Worm (Caenorhabditis elegans): ENCODE data around the gene ZK1320.7.
A peak's percentile ranks its signal among the peaks of the same experiment; 100 is the strongest.

The ZK1320.7 gene

ce11 chrII:9716417-9717039 is 45.1 kb downstream of the ZK1320.7 start, which contains the start of gene wee-1.3:
wee-1.3 (minus strand) TSS chrII:9716467.
- TF ChIP-seq jun-1 (tag; optimal IDR thresholded peaks at IDR 0.05), result no peak
- no peak for TF ChIP-seq ceh-28 (tag; optimal IDR thresholded peaks at IDR 0.05)
- no peak for TF ChIP-seq lin-15B (tag; optimal IDR thresholded peaks at IDR 0.05)
- TF ChIP-seq duxl-1 (tag; optimal IDR thresholded peaks at IDR 0.05; ENCODE audit: poor library complexity), result no peak
- peak; percentile 34 for TF ChIP-seq nhr-25 (tag; optimal IDR thresholded peaks at IDR 0.05; ENCODE audit: borderline replicate concordance, insufficient read depth)
- no peak for TF ChIP-seq ctbp-1 (GFP tag; IDR thresholded peaks at IDR 0.05)
- peak; percentile 86 for TF ChIP-seq nhr-11 (tag; optimal IDR thresholded peaks at IDR 0.05)
- no peak for TF ChIP-seq dmd-8 (GFP tag; IDR thresholded peaks at IDR 0.05)
- TF ChIP-seq daf-12 (tag; optimal IDR thresholded peaks at IDR 0.05), result no peak
- TF ChIP-seq Y48G9A.11 (GFP tag; IDR thresholded peaks at IDR 0.05), result peak; percentile 22; the same call in 1 of the 2 replicates
- TF ChIP-seq aha-1 (tag), result peak; percentile 92
- TF ChIP-seq unc-39 (tag; optimal IDR thresholded peaks at IDR 0.05), result no peak
- no peak for TF ChIP-seq lir-3 (tag; optimal IDR thresholded peaks at IDR 0.05)
- peak; percentile 10 for TF ChIP-seq nhr-48 (tag; optimal IDR thresholded peaks at IDR 0.05)
- no peak for TF ChIP-seq ceh-44 (GFP tag; IDR thresholded peaks at IDR 0.05)
- TF ChIP-seq snpc-1.2 (GFP tag; IDR thresholded peaks at IDR 0.05), result no peak
- no peak for TF ChIP-seq cey-2 (tag; optimal IDR thresholded peaks at IDR 0.05; ENCODE audit: borderline replicate concordance, insufficient read depth)
- TF ChIP-seq dmd-6 (GFP tag; IDR thresholded peaks at IDR 0.05), result peak; percentile 53
- TF ChIP-seq hmg-1.1 (GFP tag; IDR thresholded peaks at IDR 0.05), result peak; percentile 69
- TF ChIP-seq D1046.2 (GFP tag; IDR thresholded peaks at IDR 0.05), result no peak
- TF ChIP-seq saeg-2 (GFP tag; IDR thresholded peaks at IDR 0.05), result no peak
- peak; percentile 63 for TF ChIP-seq nhr-77 (tag; optimal IDR thresholded peaks at IDR 0.05)
- no peak for TF ChIP-seq egl-27 (tag; optimal IDR thresholded peaks at IDR 0.05)
- peak; percentile 30 for TF ChIP-seq fkh-10 (GFP tag; optimal IDR thresholded peaks at IDR 0.05)
- no peak for TF ChIP-seq zip-2 (tag; optimal IDR thresholded peaks at IDR 0.05)
- TF ChIP-seq snpc-4 (tag; optimal IDR thresholded peaks at IDR 0.05), result no peak
- no peak for TF ChIP-seq F26F4.8 (GFP tag; conservative IDR thresholded peaks at IDR 0.05)
- peak; percentile 73 for TF ChIP-seq nhr-6 (tag; optimal IDR thresholded peaks at IDR 0.05)
- TF ChIP-seq mep-1 (tag; optimal IDR thresholded peaks at IDR 0.05), result peak; percentile 71
- TF ChIP-seq nhr-41 (GFP tag; IDR thresholded peaks at IDR 0.05), result no peak
- no peak for TF ChIP-seq ama-1 (optimal IDR thresholded peaks at IDR 0.05)
- TF ChIP-seq mdl-1 (tag; optimal IDR thresholded peaks at IDR 0.05), result peak in 1 of 2 experiments; percentile 40
- TF ChIP-seq F49E8.2 (tag; optimal IDR thresholded peaks at IDR 0.05; ENCODE audit: borderline replicate concordance), result no peak
- no peak for TF ChIP-seq nhr-237 (tag; optimal IDR thresholded peaks at IDR 0.05)
- TF ChIP-seq lin-38 (GFP tag; IDR thresholded peaks at IDR 0.05), result peak; percentile 80
- TF ChIP-seq set-16 (GFP tag; IDR thresholded peaks at IDR 0.05), result no peak
- TF ChIP-seq lin-13 (GFP tag; optimal IDR thresholded peaks at IDR 0.05), result no peak
- no peak for TF ChIP-seq zip-11 (GFP tag; IDR thresholded peaks at IDR 0.05)
- no peak for TF ChIP-seq Y75B8A.6 (GFP tag; IDR thresholded peaks at IDR 0.05)
- no peak for TF ChIP-seq nhr-76 (tag; optimal IDR thresholded peaks at IDR 0.05)
- no peak for TF ChIP-seq lin-1 (GFP tag; IDR thresholded peaks at IDR 0.05)
- no peak for TF ChIP-seq ZK337.2 (GFP tag; IDR thresholded peaks at IDR 0.05)
- 0 out of 2 replicates have a peak, but pooled peaks have one; percentile 18 for TF ChIP-seq arid-1 (GFP tag; conservative IDR thresholded peaks at IDR 0.05)
- no peak for TF ChIP-seq nhr-10 (tag; optimal IDR thresholded peaks at IDR 0.05)
- no peak for TF ChIP-seq mxl-3 (GFP tag; optimal IDR thresholded peaks at IDR 0.05)
- TF ChIP-seq dpl-1 (GFP tag; optimal IDR thresholded peaks at IDR 0.05), result peak; percentile 99
- no peak for TF ChIP-seq Y5F2A.4 (GFP tag; optimal IDR thresholded peaks at IDR 0.05)
- TF ChIP-seq ztf-11 (tag; optimal IDR thresholded peaks at IDR 0.05), result no peak
- peak; percentile 84 for TF ChIP-seq T20F7.1 (GFP tag; optimal IDR thresholded peaks at IDR 0.05)
- no peak for TF ChIP-seq lin-29 (GFP tag; IDR thresholded peaks at IDR 0.05)
- peak; percentile 86 for TF ChIP-seq mes-2 (tag; optimal IDR thresholded peaks at IDR 0.05; ENCODE audit: poor library complexity, severe bottlenecking)

Data from whole organism, L4 larva.